Fruit fly (Drosophila melanogaster): ENCODE data around the gene PDZ-GEF.

Gene PDZ-GEF

dm6 chr2L:6350984-6351808 is 27.6 kb downstream of the PDZ-GEF start, which contains the start of gene CG9498 (continued):
- TF ChIP-seq CG1792 (GFP tag; optimal IDR thresholded peaks at IDR 0.05) = no peak
- no peak for TF ChIP-seq NC2β (GFP tag; optimal IDR thresholded peaks at IDR 0.05)
- TF ChIP-seq Dad (GFP tag; optimal IDR thresholded peaks at IDR 0.05) = no peak
- no peak for TF ChIP-seq jumu (GFP tag; optimal IDR thresholded peaks at IDR 0.05)
- TF ChIP-seq danr (GFP tag; IDR thresholded peaks at IDR 0.05) = peak; percentile 90
- TF ChIP-seq CG2199 (GFP tag; IDR thresholded peaks at IDR 0.05) = no peak
- peak; percentile 18 for TF ChIP-seq YL-1 (GFP tag; optimal IDR thresholded peaks at IDR 0.05)
- no peak for TF ChIP-seq CG10959 (GFP tag; IDR thresholded peaks at IDR 0.05)
- peak; percentile 96 for TF ChIP-seq CG3281 (GFP tag; optimal IDR thresholded peaks at IDR 0.05)
- TF ChIP-seq Doc2 (GFP tag; IDR thresholded peaks at IDR 0.05) = no peak
- TF ChIP-seq fd96Cb (tag; optimal IDR thresholded peaks at IDR 0.05) = peak; percentile 83
- TF ChIP-seq CG43689 (GFP tag; IDR thresholded peaks at IDR 0.05) = no peak
- no peak for TF ChIP-seq CG11456 (GFP tag; IDR thresholded peaks at IDR 0.05)
- TF ChIP-seq CG7372 (GFP tag; IDR thresholded peaks at IDR 0.05) = peak; percentile 94
- TF ChIP-seq tin (GFP tag; optimal IDR thresholded peaks at IDR 0.05) = peak; percentile 15
- no peak for TF ChIP-seq tna (GFP tag; IDR thresholded peaks at IDR 0.05; ENCODE audit: partially characterized antibody)
- peak; percentile 84 for TF ChIP-seq CG31441 (GFP tag; IDR thresholded peaks at IDR 0.05)
- no peak for TF ChIP-seq en (GFP tag; optimal IDR thresholded peaks at IDR 0.05)
- no peak for TF ChIP-seq MTF-1 (GFP tag; optimal IDR thresholded peaks at IDR 0.05; ENCODE audit: borderline replicate concordance)
- no peak for TF ChIP-seq btn (GFP tag; optimal IDR thresholded peaks at IDR 0.05)
- no peak for TF ChIP-seq prd (optimal IDR thresholded peaks at IDR 0.05)
- TF ChIP-seq prd (GFP tag; IDR thresholded peaks at IDR 0.05) = peak; percentile 75; the same call in 2 of the 3 replicates
- peak; percentile 80 for TF ChIP-seq phol (tag; optimal IDR thresholded peaks at IDR 0.05)
- TF ChIP-seq CG13296 (GFP tag; optimal IDR thresholded peaks at IDR 0.05) = peak; percentile 92
- TF ChIP-seq Stat92E (GFP tag; optimal IDR thresholded peaks at IDR 0.05) = no peak
- peak; percentile 72 for TF ChIP-seq CG9437 (GFP tag; optimal IDR thresholded peaks at IDR 0.05)
- TF ChIP-seq wek (GFP tag; optimal IDR thresholded peaks at IDR 0.05) = no peak
- TF ChIP-seq bigmax (GFP tag; optimal IDR thresholded peaks at IDR 0.05) = no peak
- TF ChIP-seq CG15479 (GFP tag; optimal IDR thresholded peaks at IDR 0.05) = no peak
- TF ChIP-seq CG18619 (GFP tag; optimal IDR thresholded peaks at IDR 0.05) = peak; percentile 77
- peak; percentile 78 for TF ChIP-seq CG4328 (GFP tag; optimal IDR thresholded peaks at IDR 0.05)
- peak; percentile 72 for TF ChIP-seq CG10274 (GFP tag; optimal IDR thresholded peaks at IDR 0.05)
- TF ChIP-seq C15 (GFP tag; IDR thresholded peaks at IDR 0.05) = peak; percentile 83
- TF ChIP-seq stc (GFP tag; IDR thresholded peaks at IDR 0.05) = peak; percentile 84
- no peak for TF ChIP-seq shn (GFP tag; optimal IDR thresholded peaks at IDR 0.05)
- no peak for TF ChIP-seq CG12769 (tag; optimal IDR thresholded peaks at IDR 0.05)
- peak; percentile 75 for TF ChIP-seq cwo (GFP tag; optimal IDR thresholded peaks at IDR 0.05)
- no peak for TF ChIP-seq ac (GFP tag; optimal IDR thresholded peaks at IDR 0.05)
- no peak for TF ChIP-seq Hsf (GFP tag; optimal IDR thresholded peaks at IDR 0.05)
- no peak for TF ChIP-seq pb (GFP tag; optimal IDR thresholded peaks at IDR 0.05)
- peak; percentile 37; the same call in 1 of the 2 replicates for TF ChIP-seq chm (GFP tag; IDR thresholded peaks at IDR 0.05)
- TF ChIP-seq HmgD (GFP tag; optimal IDR thresholded peaks at IDR 0.05) = no peak
- no peak for TF ChIP-seq amos (GFP tag; IDR thresholded peaks at IDR 0.05; ENCODE audit: partially characterized antibody)
- TF ChIP-seq HHEX (GFP tag; optimal IDR thresholded peaks at IDR 0.05) = peak; percentile 91
- TF ChIP-seq dm (GFP tag; optimal IDR thresholded peaks at IDR 0.05) = no peak
- no peak for TF ChIP-seq otp (GFP tag; IDR thresholded peaks at IDR 0.05)
- peak; percentile 86 for TF ChIP-seq CG17385 (GFP tag; optimal IDR thresholded peaks at IDR 0.05)
- TF ChIP-seq CTCF (GFP tag; optimal IDR thresholded peaks at IDR 0.05) = peak; percentile 27
- peak; percentile 74 for TF ChIP-seq CG4424 (GFP tag; optimal IDR thresholded peaks at IDR 0.05)
- TF ChIP-seq CG9215 (GFP tag; IDR thresholded peaks at IDR 0.05) = peak; percentile 86

All from whole organism, embryonic.